Worm (Caenorhabditis elegans) whole organism, L2 larva: ENCODE results near the gene K11H12.3.

Experiments
- C34F6.9 ChIP-seq: fragments of 150-350 bp; optimal IDR thresholded peaks from 2 replicates; lab custom pipeline; 2014; ENCODE audit warnings: missing biosample characterization, missing genetic modification characterization
- F13H6.1 ChIP-seq: sonication (generic microtip); optimal IDR thresholded peaks from 2 replicates; lab custom pipeline; 2016; ENCODE audit warnings: missing genetic modification characterization, missing compliant biosample characterization
- R02D3.7 ChIP-seq: fragments of 150-350 bp; optimal IDR thresholded peaks from 2 replicates; lab custom pipeline; 2014; ENCODE audit warnings: missing biosample characterization, missing genetic modification characterization
- Y55F3AM.14 ChIP-seq: fragments of 200-800 bp; sonication (Bioruptor generic); optimal IDR thresholded peaks from 2 replicates; lab custom pipeline; 2018; ENCODE audit warnings: mild to moderate bottlenecking, missing genetic modification characterization, missing compliant biosample characterization
- ZK546.5 ChIP-seq: sonication (generic microtip); optimal IDR thresholded peaks from 2 replicates; lab custom pipeline; 2017; ENCODE audit warnings: missing biosample characterization, missing genetic modification characterization
- aly-2 ChIP-seq: fragments of 150-350 bp; optimal IDR thresholded peaks from 2 replicates; lab custom pipeline; 2014; ENCODE audit warnings: missing biosample characterization, missing genetic modification characterization
- ama-1 ChIP-seq: fragments of 150-350 bp; optimal IDR thresholded peaks from 2 replicates; lab custom pipeline; 2018; ENCODE audit warnings: inconsistent platforms
- blmp-1 ChIP-seq: sonication (generic microtip); optimal IDR thresholded peaks from 2 replicates; lab custom pipeline; 2017; ENCODE audit warnings: missing genetic modification characterization, mild to moderate bottlenecking, missing compliant biosample characterization, antibody characterized with exemption, moderate library complexity; ENCODE audit not compliant: insufficient read depth
- ceh-16 ChIP-seq: fragments of 150-350 bp; optimal IDR thresholded peaks from 2 replicates; lab custom pipeline; 2014; ENCODE audit warnings: missing biosample characterization, missing genetic modification characterization
- ceh-82 ChIP-seq: fragments of 150-350 bp; optimal IDR thresholded peaks from 2 replicates; lab custom pipeline; 2014; ENCODE audit warnings: missing biosample characterization, missing genetic modification characterization
- crh-2 ChIP-seq: sonication (generic microtip); optimal IDR thresholded peaks from 2 replicates; lab custom pipeline; 2017; ENCODE audit warnings: missing biosample characterization, missing genetic modification characterization
- dmd-4 ChIP-seq: sonication (generic microtip); optimal IDR thresholded peaks from 2 replicates; lab custom pipeline; 2017; ENCODE audit warnings: missing biosample characterization, missing genetic modification characterization
- egl-27 ChIP-seq: sonication (generic microtip); optimal IDR thresholded peaks from 3 replicates; lab custom pipeline; 2017; ENCODE audit warnings: missing biosample characterization, missing genetic modification reagents, missing genetic modification characterization
- elt-1 ChIP-seq: fragments of 150-350 bp; optimal IDR thresholded peaks from 2 replicates; lab custom pipeline; 2014; ENCODE audit warnings: missing biosample characterization, missing genetic modification characterization
- elt-3 ChIP-seq: sonication (generic microtip); optimal IDR thresholded peaks from 2 replicates; lab custom pipeline; 2017; ENCODE audit warnings: missing biosample characterization, missing genetic modification characterization
- fos-1 ChIP-seq: fragments of 150-350 bp; optimal IDR thresholded peaks from 2 replicates; lab custom pipeline; 2014; ENCODE audit warnings: missing biosample characterization, missing genetic modification characterization
- gmeb-1 ChIP-seq: fragments of 150-350 bp; optimal IDR thresholded peaks from 2 replicates; lab custom pipeline; 2014; ENCODE audit warnings: missing biosample characterization, missing genetic modification characterization
- lin-11 ChIP-seq: fragments of 150-350 bp; sonication (generic microtip); optimal IDR thresholded peaks from 2 replicates; lab custom pipeline; 2014; ENCODE audit warnings: missing biosample characterization, missing genetic modification characterization, inconsistent platforms, mixed read lengths
- lin-13 ChIP-seq: fragments of 150-350 bp; optimal IDR thresholded peaks from 2 replicates; lab custom pipeline; 2014; ENCODE audit warnings: missing biosample characterization, missing genetic modification reagents, missing genetic modification characterization
- lin-39 ChIP-seq: fragments of 150-350 bp; optimal IDR thresholded peaks from 2 replicates; lab custom pipeline; 2014; ENCODE audit warnings: missing biosample characterization, missing genetic modification reagents, missing genetic modification characterization
- lsy-2 ChIP-seq, 2 experiments: fragments of 150-350 bp in 1 of 2; sonication (generic microtip) in 1 of 2; optimal IDR thresholded peaks; 2 replicates each; lab custom pipeline; 2014 to 2017; ENCODE audit warnings: missing biosample characterization in 2 of 2, missing genetic modification characterization in 2 of 2
- mab-5 ChIP-seq: fragments of 150-350 bp; optimal IDR thresholded peaks from 2 replicates; lab custom pipeline; 2014; ENCODE audit warnings: missing biosample characterization, missing genetic modification characterization
- mbf-1 ChIP-seq: sonication (generic microtip); optimal IDR thresholded peaks from 2 replicates; lab custom pipeline; 2017; ENCODE audit warnings: missing biosample characterization, missing genetic modification characterization
- mdl-1 ChIP-seq, 2 experiments: fragments of 150-350 bp in 1 of 2; sonication (generic microtip) in 1 of 2; optimal IDR thresholded peaks; 2 replicates each; lab custom pipeline; 2017; ENCODE audit warnings: missing biosample characterization in 2 of 2, missing genetic modification characterization in 2 of 2
- nhr-10 ChIP-seq: sonication (generic microtip); optimal IDR thresholded peaks from 2 replicates; lab custom pipeline; 2017; ENCODE audit warnings: missing biosample characterization, missing genetic modification characterization
- nhr-11 ChIP-seq: fragments of 150-350 bp; optimal IDR thresholded peaks from 2 replicates; lab custom pipeline; 2014; ENCODE audit warnings: missing biosample characterization, missing genetic modification characterization
- nhr-12 ChIP-seq: fragments of 150-350 bp; optimal IDR thresholded peaks from 2 replicates; lab custom pipeline; 2014; ENCODE audit warnings: missing biosample characterization, missing genetic modification characterization
- nhr-21 ChIP-seq: fragments of 150-350 bp; optimal IDR thresholded peaks from 2 replicates; lab custom pipeline; 2014; ENCODE audit warnings: missing biosample characterization, missing genetic modification characterization
- nhr-237 ChIP-seq: fragments of 150-350 bp; optimal IDR thresholded peaks from 2 replicates; lab custom pipeline; 2014; ENCODE audit warnings: missing biosample characterization, missing genetic modification characterization
- nhr-25 ChIP-seq: fragments of 150-350 bp; sonication (generic microtip); optimal IDR thresholded peaks from 3 replicates; lab custom pipeline; 2014; ENCODE audit warnings: missing biosample characterization, missing genetic modification characterization
- nhr-6 ChIP-seq: fragments of 150-350 bp; optimal IDR thresholded peaks from 2 replicates; lab custom pipeline; 2014; ENCODE audit warnings: missing biosample characterization, missing genetic modification characterization
- nhr-77 ChIP-seq: fragments of 150-350 bp; optimal IDR thresholded peaks from 2 replicates; lab custom pipeline; 2014; ENCODE audit warnings: missing biosample characterization, missing genetic modification characterization
- peb-1 ChIP-seq: fragments of 150-350 bp; optimal IDR thresholded peaks from 2 replicates; lab custom pipeline; 2014; ENCODE audit warnings: missing biosample characterization, missing genetic modification characterization
- sem-4 ChIP-seq: fragments of 150-350 bp; optimal IDR thresholded peaks from 2 replicates; lab custom pipeline; 2014; ENCODE audit warnings: missing biosample characterization, missing genetic modification reagents, missing genetic modification characterization
- skn-1 ChIP-seq: sonication (generic microtip); optimal IDR thresholded peaks from 2 replicates; lab custom pipeline; 2017; ENCODE audit warnings: missing biosample characterization, missing genetic modification characterization
- sma-3 ChIP-seq: sonication (generic microtip); optimal IDR thresholded peaks from 2 replicates; lab custom pipeline; 2016; ENCODE audit warnings: missing genetic modification reagents, missing genetic modification characterization, missing compliant biosample characterization
- sma-9 ChIP-seq, 2 experiments: fragments of 150-350 bp in 1 of 2; sonication (generic microtip) in 1 of 2; optimal IDR thresholded peaks; 2 replicates each; lab custom pipeline; 2014 to 2016; ENCODE audit warnings: missing genetic modification characterization in 2 of 2, mild to moderate bottlenecking in 1 of 2, missing biosample characterization in 1 of 2, missing compliant biosample characterization in 1 of 2, missing genetic modification reagents in 1 of 2, moderate library complexity in 1 of 2
- snpc-4 ChIP-seq: fragments of 150-350 bp; optimal IDR thresholded peaks from 2 replicates; lab custom pipeline; 2014; ENCODE audit warnings: missing biosample characterization, missing genetic modification characterization
- unc-39 ChIP-seq: fragments of 150-350 bp; optimal IDR thresholded peaks from 2 replicates; lab custom pipeline; 2014; ENCODE audit warnings: missing biosample characterization, missing genetic modification characterization
- unc-55 ChIP-seq: fragments of 150-350 bp; sonication (generic microtip); optimal IDR thresholded peaks from 3 replicates; lab custom pipeline; 2014; ENCODE audit warnings: missing biosample characterization, missing genetic modification reagents, missing genetic modification characterization
- unc-62 ChIP-seq: fragments of 150-350 bp; optimal IDR thresholded peaks from 2 replicates; lab custom pipeline; 2014; ENCODE audit warnings: missing biosample characterization, missing genetic modification reagents, missing genetic modification characterization
- zag-1 ChIP-seq: fragments of 150-350 bp; optimal IDR thresholded peaks from 2 replicates; lab custom pipeline; 2014; ENCODE audit warnings: missing biosample characterization, missing genetic modification characterization
- ztf-1 ChIP-seq: fragments of 200-800 bp; sonication (Bioruptor generic); conservative IDR thresholded peaks from 2 replicates; pipeline ENCODE4 v1.3.6; 2022; ENCODE audit warnings: missing genetic modification characterization, missing compliant biosample characterization
- ztf-11 ChIP-seq: sonication (generic microtip); optimal IDR thresholded peaks from 2 replicates; lab custom pipeline; 2017; ENCODE audit warnings: missing biosample characterization, missing genetic modification characterization
- ztf-4 ChIP-seq: fragments of 150-350 bp; optimal IDR thresholded peaks from 2 replicates; lab custom pipeline; 2014; ENCODE audit warnings: missing biosample characterization, missing genetic modification characterization

K11H12.3 gene

DNA sequence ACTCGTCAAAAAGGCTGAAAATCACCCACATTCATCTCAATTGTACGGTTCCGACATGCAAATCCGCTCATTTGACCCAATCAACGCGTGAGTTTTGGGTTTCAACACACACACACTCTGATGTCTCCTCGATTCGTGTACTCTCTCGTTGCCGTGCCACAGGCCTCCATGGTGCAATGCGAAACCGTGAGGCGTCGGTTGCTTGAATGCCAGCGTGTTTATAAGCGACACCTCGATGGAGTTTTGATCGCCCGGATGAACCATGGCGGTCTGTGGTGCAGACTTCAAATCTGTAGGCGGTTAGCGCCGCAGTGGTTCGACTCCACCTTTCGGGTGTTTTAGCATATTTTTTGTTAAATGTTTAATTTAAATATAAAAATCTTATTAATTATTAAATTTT is 15.3 kb downstream of the K11H12.3 start (continued):
- TF ChIP-seq lin-13 (GFP tag; lab: Kevin White, UChicago) (peak; percentile 28), sem-4 (tag; lab: Kevin White, UChicago) (no peak)

DNA sequence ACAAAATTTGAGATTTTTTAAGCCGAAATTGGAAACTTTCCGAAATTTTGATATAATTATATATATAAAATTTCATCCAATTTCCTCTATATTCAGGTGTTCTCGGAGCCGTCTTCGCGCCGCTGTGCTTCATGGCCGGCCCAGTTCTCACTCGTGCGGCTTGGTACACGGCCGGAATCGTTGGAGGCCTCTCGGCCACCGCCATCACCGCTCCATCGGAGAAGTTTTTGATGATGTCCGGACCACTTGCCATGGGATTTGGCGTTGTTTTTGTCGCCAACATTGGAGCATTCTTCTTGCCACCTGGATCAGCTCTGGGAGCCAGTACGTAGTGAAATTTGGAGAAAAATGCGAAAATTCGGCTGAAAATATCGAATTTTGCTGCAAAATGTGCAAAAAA is 16.2 kb downstream of the K11H12.3 start:
- TF ChIP-seq nhr-12 (tag; lab: Kevin White, UChicago) (no peak), nhr-77 (tag; lab: Kevin White, UChicago) (no peak), nhr-10 (tag; lab: Kevin White, UChicago) (no peak), F13H6.1 (tag; lab: Kevin White, UChicago) (no peak), unc-62 (GFP tag; lab: Kevin White, UChicago) (no peak), ceh-82 (no peak), elt-1 (tag; lab: Kevin White, UChicago) (no peak), nhr-21 (tag; lab: Kevin White, UChicago) (no peak), egl-27 (tag; lab: Kevin White, UChicago) (no peak), lsy-2 (tag; optimal IDR thresholded peaks at IDR 0.05; lab: Kevin White, UChicago) (no peak), fos-1 (tag; lab: Kevin White, UChicago) (no peak), sma-3 (GFP tag; lab: Kevin White, UChicago) (no peak), sma-9 (GFP tag; optimal IDR thresholded peaks at IDR 0.05; lab: Kevin White, UChicago) (no peak), sma-9 (tag; optimal IDR thresholded peaks at IDR 0.05; lab: Kevin White, UChicago) (no peak)

DNA sequence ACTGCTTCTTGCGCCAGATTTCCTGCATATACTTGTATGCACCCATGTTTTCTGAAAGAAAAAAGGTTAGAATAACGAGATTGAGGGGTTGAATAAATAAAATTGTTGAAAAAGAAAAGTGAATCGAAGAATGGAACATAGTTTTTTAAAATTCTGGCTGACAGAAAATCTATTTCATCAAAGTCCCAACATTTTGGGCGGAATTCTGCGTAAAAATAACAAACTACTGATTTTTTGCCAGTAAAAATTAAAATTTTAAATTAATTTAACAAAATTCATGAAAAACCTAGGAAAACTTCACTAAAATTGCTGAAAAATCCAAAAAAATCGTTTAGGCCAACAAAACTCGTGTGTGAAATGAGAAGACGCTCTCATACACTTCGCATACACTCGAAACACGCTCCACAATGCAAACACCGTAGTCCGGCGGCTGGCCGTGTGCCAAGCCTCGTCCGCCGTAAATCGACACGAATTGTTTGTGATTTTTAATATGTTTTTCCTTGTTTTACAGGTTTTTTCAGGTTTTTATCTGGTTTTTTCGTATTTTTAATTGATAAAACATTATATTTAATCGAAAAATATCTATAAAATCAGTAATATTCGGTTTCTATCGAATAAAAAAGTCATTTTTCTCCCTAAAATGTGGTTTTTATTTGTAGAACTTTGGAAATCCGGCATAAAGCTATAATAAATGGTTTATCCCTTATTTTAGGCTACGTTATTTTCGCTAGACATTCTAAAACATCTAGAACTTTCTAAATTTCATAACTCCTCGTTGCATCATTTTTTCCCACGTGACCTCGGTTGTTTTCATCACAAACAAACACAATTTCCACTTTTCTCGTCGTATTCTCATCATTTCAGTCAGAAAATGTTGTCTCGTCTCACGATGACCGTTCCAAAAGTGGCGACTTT is 18.5 kb downstream of the K11H12.3 start, which contains the start of the genes rpl-15 and K11H12.8:
Gene rpl-15 (minus strand): TSS at position 51 of the 915 bp plus-strand sequence.
Gene K11H12.8 (plus strand): TSS at position 865 of the 915 bp plus-strand sequence.
- TF ChIP-seq ztf-4 (tag; lab: Kevin White, UChicago) (peak; percentile 100), unc-55 (GFP tag; lab: Kevin White, UChicago) (peak; percentile 100), lin-11 (tag; lab: Kevin White, UChicago) (peak; percentile 100), nhr-12 (tag; lab: Kevin White, UChicago) (peak; percentile 80), unc-39 (tag; lab: Kevin White, UChicago) (peak; percentile 42), R02D3.7 (peak; percentile 94), unc-62 (GFP tag; lab: Kevin White, UChicago) (peak; percentile 99), sma-9 (GFP tag; optimal IDR thresholded peaks at IDR 0.05; lab: Kevin White, UChicago) (peak; percentile 100), sma-9 (tag; optimal IDR thresholded peaks at IDR 0.05; lab: Kevin White, UChicago) (no peak), ztf-11 (tag; lab: Kevin White, UChicago) (peak; percentile 73), zag-1 (tag; lab: Kevin White, UChicago) (peak; percentile 99), dmd-4 (tag; lab: Kevin White, UChicago) (peak; percentile 77), ztf-1 (GFP tag; lab: Robert Waterston, UW) (peak; percentile 96; the same call in 1 of the 2 replicates), mbf-1 (tag; lab: Kevin White, UChicago) (peak; percentile 68), sem-4 (tag; lab: Kevin White, UChicago) (peak; percentile 100), skn-1 (peak; percentile 94), Y55F3AM.14 (GFP tag; lab: Kevin White, UChicago) (peak; percentile 100), nhr-11 (peak; percentile 77), snpc-4 (tag; lab: Kevin White, UChicago) (peak; percentile 97), crh-2 (tag; lab: Kevin White, UChicago) (peak; percentile 100), elt-1 (tag; lab: Kevin White, UChicago) (peak; percentile 48), mdl-1 (tag; optimal IDR thresholded peaks at IDR 0.05; lab: Kevin White, UChicago) (peak; percentile 56 to 98), ceh-82 (peak; percentile 97), aly-2 (tag; lab: Kevin White, UChicago) (peak; percentile 79), ZK546.5 (tag; lab: Kevin White, UChicago) (peak; percentile 92), mab-5 (tag; lab: Kevin White, UChicago) (peak; percentile 98), nhr-237 (peak; percentile 91), lin-39 (peak; percentile 95), C34F6.9 (tag; lab: Kevin White, UChicago) (peak; percentile 100), ceh-16 (tag; lab: Kevin White, UChicago) (peak; percentile 99), nhr-21 (tag; lab: Kevin White, UChicago) (peak; percentile 100), nhr-10 (tag; lab: Kevin White, UChicago) (peak; percentile 95), ama-1 (peak; percentile 90), egl-27 (tag; lab: Kevin White, UChicago) (peak; percentile 99), F13H6.1 (tag; lab: Kevin White, UChicago) (peak; percentile 100), sma-3 (GFP tag; lab: Kevin White, UChicago) (peak; percentile 100), nhr-6 (tag; lab: Kevin White, UChicago) (peak; percentile 100), elt-3 (no peak), fos-1 (tag; lab: Kevin White, UChicago) (peak; percentile 100), nhr-25 (tag; lab: Kevin White, UChicago) (peak; percentile 99), peb-1 (tag; lab: Kevin White, UChicago) (no peak), lin-13 (GFP tag; lab: Kevin White, UChicago) (peak; percentile 100), blmp-1 (tag; lab: Kevin White, UChicago) (peak; percentile 97), gmeb-1 (tag; lab: Kevin White, UChicago) (peak; percentile 98)
